Fruit fly (Drosophila melanogaster) whole organism, adult: ENCODE data around the gene Targ2.

Experiments used
- CG11617 ChIP-seq: fragments of 200-800 bp; sonication (Bioruptor generic); optimal IDR thresholded peaks from 2 replicates; lab custom pipeline; 2017; ENCODE audit warnings: mild to moderate bottlenecking, missing biosample characterization, missing genetic modification reagents, missing genetic modification characterization
- CG12768 ChIP-seq: fragments of 200-800 bp; sonication (Bioruptor generic); optimal IDR thresholded peaks from 2 replicates; lab custom pipeline; 2017; ENCODE audit warnings: missing biosample characterization, missing genetic modification characterization, mild to moderate bottlenecking, moderate library complexity, missing genetic modification reagents
- CG14711 ChIP-seq: fragments of 200-800 bp; sonication (Bioruptor generic); optimal IDR thresholded peaks from 2 replicates; lab custom pipeline; 2018; ENCODE audit warnings: missing biosample characterization, mild to moderate bottlenecking, missing genetic modification characterization, moderate library complexity
- CG1620 ChIP-seq: fragments of 200-800 bp; sonication (Bioruptor generic); optimal IDR thresholded peaks from 2 replicates; lab custom pipeline; 2016; ENCODE audit warnings: missing biosample characterization, missing genetic modification characterization
- CG33017 ChIP-seq: fragments of 200-800 bp; sonication (Bioruptor generic); optimal IDR thresholded peaks from 2 replicates; lab custom pipeline; 2018; ENCODE audit warnings: missing biosample characterization, mild to moderate bottlenecking, missing genetic modification characterization, moderate library complexity
- CG5204 ChIP-seq: fragments of 200-800 bp; sonication (Bioruptor generic); optimal IDR thresholded peaks from 2 replicates; lab custom pipeline; 2016; ENCODE audit warnings: missing biosample characterization, missing genetic modification characterization
- CG7045 ChIP-seq: fragments of 200-800 bp; sonication (Bioruptor generic); optimal IDR thresholded peaks from 2 replicates; lab custom pipeline; 2017; ENCODE audit warnings: missing biosample characterization, mild to moderate bottlenecking, missing genetic modification characterization
- CG7101 ChIP-seq: fragments of 200-800 bp; sonication (Bioruptor generic); optimal IDR thresholded peaks from 2 replicates; lab custom pipeline; 2018; ENCODE audit warnings: missing biosample characterization, mild to moderate bottlenecking, missing genetic modification characterization, moderate library complexity
- Clk ChIP-seq: fragments of 200-800 bp; sonication (Bioruptor generic); optimal IDR thresholded peaks from 2 replicates; lab custom pipeline; 2017; ENCODE audit warnings: missing biosample characterization, missing genetic modification characterization
- Crg-1 ChIP-seq: fragments of 200-800 bp; sonication (Bioruptor generic); optimal IDR thresholded peaks from 2 replicates; lab custom pipeline; 2016; ENCODE audit warnings: missing biosample characterization, missing genetic modification characterization
- Hr96 ChIP-seq: fragments of 200-800 bp; sonication (Bioruptor generic); optimal IDR thresholded peaks from 2 replicates; lab custom pipeline; 2016; ENCODE audit warnings: missing biosample characterization, missing genetic modification characterization
- Mnt ChIP-seq: fragments of 200-800 bp; sonication (Bioruptor generic); optimal IDR thresholded peaks from 2 replicates; lab custom pipeline; 2016; ENCODE audit warnings: missing biosample characterization, mild to moderate bottlenecking, missing genetic modification characterization
- bab1 ChIP-seq: fragments of 200-800 bp; sonication (Bioruptor generic); optimal IDR thresholded peaks from 3 replicates; lab custom pipeline; 2019; ENCODE audit warnings: missing biosample characterization, mild to moderate bottlenecking, missing genetic modification characterization, moderate library complexity
- cic ChIP-seq: fragments of 200-800 bp; sonication (Bioruptor generic); optimal IDR thresholded peaks from 2 replicates; lab custom pipeline; 2017; ENCODE audit warnings: missing biosample characterization, mild to moderate bottlenecking, missing genetic modification characterization, moderate library complexity
- cnc ChIP-seq, 2 experiments: fragments of >200 bp; optimal IDR thresholded peaks; 2 replicates each; lab custom pipeline; 2017
- kay ChIP-seq: fragments of 200-800 bp; sonication (Bioruptor generic); peaks from one replicate; lab custom pipeline; 2016; ENCODE audit warnings: missing biosample characterization, missing genetic modification characterization, borderline replicate concordance
- ovo ChIP-seq: fragments of 200-800 bp; sonication (Bioruptor generic); optimal IDR thresholded peaks from 2 replicates; lab custom pipeline; 2016; ENCODE audit warnings: missing biosample characterization, missing genetic modification characterization
- pad ChIP-seq: fragments of 200-800 bp; sonication (Bioruptor generic); optimal IDR thresholded peaks from 3 replicates; lab custom pipeline; 2017; ENCODE audit warnings: missing biosample characterization, missing genetic modification characterization, mild to moderate bottlenecking, moderate library complexity, missing genetic modification reagents
- tj ChIP-seq: fragments of 200-800 bp; sonication (Bioruptor generic); optimal IDR thresholded peaks from 3 replicates; lab custom pipeline; 2017; ENCODE audit warnings: missing biosample characterization, mild to moderate bottlenecking, missing genetic modification characterization, moderate library complexity
- toe ChIP-seq: fragments of 200-800 bp; sonication (Bioruptor generic); optimal IDR thresholded peaks from 2 replicates; lab custom pipeline; 2016; ENCODE audit warnings: missing biosample characterization, missing genetic modification characterization

Targ2 gene

DNA sequence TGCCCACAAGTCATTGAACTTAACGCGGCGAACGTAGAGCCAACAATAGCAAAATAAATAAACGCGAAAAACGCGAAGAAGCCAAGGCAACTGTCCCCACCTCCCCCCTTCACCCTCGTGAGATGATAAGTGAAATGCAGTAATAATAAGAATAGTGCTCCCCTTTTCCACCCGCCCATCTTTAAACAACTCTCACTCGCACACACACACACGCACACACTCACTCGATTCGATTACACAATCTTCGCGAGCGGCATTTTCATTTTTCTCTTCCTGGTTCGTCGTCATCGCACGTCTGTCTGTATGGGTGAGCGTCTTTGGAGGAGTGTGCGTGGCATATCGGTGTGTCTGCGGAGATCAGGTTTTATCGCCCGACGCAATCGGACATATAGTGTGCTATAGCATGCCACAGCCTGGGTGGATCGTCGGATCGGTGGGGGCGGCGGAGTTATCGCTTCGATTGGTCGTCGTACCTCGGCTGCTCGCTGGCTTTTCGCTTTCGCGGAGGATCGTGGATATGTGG, 21.7 kb upstream of the Targ2 start:
- peak; percentile 58 for TF ChIP-seq cic
- TF ChIP-seq Crg-1 = no peak

DNA sequence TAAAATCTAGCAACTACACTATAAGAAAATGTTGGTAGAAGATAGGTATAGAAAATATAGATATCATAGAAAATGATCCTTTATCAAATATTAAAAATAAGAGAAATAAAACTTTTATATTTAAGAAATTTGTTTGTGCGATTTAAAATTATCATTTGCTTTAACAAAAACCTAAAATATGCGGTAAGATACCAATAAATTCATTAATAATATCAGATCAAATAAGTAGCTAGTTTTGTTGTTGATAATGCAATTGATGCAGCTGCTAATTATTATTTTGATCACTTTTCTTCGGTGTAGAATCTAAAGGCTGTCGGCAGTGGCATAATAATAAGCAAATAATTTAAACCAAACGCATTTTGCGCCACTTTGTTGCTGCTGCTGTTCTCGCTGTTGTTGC, 21.2 kb upstream of the Targ2 start:
- peak; percentile 7 for TF ChIP-seq CG33017 (tag; lab: Kevin White, UChicago)
- peak; percentile 4 for TF ChIP-seq CG7045 (GFP tag; lab: Kevin White, UChicago)
- TF ChIP-seq Crg-1 = no peak
- TF ChIP-seq CG7101 = no peak
- TF ChIP-seq tj = peak; percentile 5
- peak; percentile 13 for TF ChIP-seq CG11617 (GFP tag; lab: Kevin White, UChicago)

DNA sequence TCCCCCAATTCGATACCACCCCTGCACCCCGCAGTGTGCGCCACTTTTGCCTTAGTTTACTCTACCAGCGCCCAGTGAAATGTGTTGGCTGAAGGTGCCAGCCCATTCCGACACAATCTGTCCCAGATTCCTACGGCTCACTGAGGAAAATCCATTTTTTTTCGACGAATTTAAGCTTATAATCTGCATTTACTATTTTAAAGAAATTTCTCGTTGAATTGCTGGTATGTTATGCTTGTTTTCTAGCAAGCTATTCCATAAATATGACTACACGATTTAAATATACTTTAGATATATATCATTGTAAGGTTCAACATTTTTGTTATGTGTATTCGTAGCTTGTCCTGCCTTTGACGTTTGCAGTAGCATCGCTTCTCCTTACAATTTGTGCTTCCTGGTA, 20.2 kb upstream of the Targ2 start:
- TF ChIP-seq Mnt (GFP tag; lab: Kevin White, UChicago) (no peak), ovo (GFP tag; lab: Kevin White, UChicago) (no peak), bab1 (no peak), toe (GFP tag; lab: Kevin White, UChicago) (no peak), CG14711 (no peak), CG33017 (tag; lab: Kevin White, UChicago) (no peak), cic (no peak), pad (no peak), CG1620 (GFP tag; lab: Kevin White, UChicago) (no peak), Crg-1 (no peak), Hr96 (no peak), CG11617 (GFP tag; lab: Kevin White, UChicago) (no peak), CG7045 (GFP tag; lab: Kevin White, UChicago) (no peak), CG12768 (GFP tag; lab: Kevin White, UChicago) (no peak), tj (no peak), Clk (no peak)

DNA sequence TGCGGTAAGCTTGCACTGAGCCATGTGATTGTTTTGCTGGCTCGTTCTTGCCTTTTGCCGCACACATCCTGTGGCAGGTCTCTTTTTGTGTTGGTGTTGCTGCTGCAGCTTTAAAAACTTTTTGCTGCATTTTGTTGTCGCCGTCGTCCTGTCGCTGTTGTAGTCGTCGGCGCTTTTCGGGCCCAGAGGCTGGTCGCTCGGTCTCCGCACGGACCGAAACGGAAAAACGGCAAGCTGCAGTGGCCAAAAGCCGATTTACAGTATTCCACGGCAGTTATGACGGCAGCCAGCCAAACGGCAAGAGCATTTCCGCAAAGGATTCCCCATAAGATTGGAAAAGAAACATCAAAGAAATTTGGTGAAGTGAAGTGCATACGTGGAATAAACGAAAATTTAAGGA, 17.1 kb upstream of the Targ2 start, which contains the start of gene CG43219:
TSS of gene CG43219 (plus strand) at position 301 of the 400 bp plus-strand sequence.
- no peak for TF ChIP-seq tj
- no peak for TF ChIP-seq CG33017 (tag; lab: Kevin White, UChicago)
- no peak for TF ChIP-seq CG7045 (GFP tag; lab: Kevin White, UChicago)
- no peak for TF ChIP-seq toe (GFP tag; lab: Kevin White, UChicago)
- no peak for TF ChIP-seq Clk
- TF ChIP-seq CG11617 (GFP tag; lab: Kevin White, UChicago) = no peak
- no peak for TF ChIP-seq cnc (optimal IDR thresholded peaks at IDR 0.05; lab: Kevin White, UChicago)
- TF ChIP-seq Mnt (GFP tag; lab: Kevin White, UChicago) = no peak
- TF ChIP-seq Hr96 = no peak
- TF ChIP-seq bab1 = no peak
- no peak for TF ChIP-seq CG7101
- no peak for TF ChIP-seq CG14711
- TF ChIP-seq CG12768 (GFP tag; lab: Kevin White, UChicago) = no peak
- no peak for TF ChIP-seq ovo (GFP tag; lab: Kevin White, UChicago)
- no peak for TF ChIP-seq kay (GFP tag; lab: Kevin White, UChicago)
- TF ChIP-seq pad = no peak
- no peak for TF ChIP-seq CG5204 (GFP tag; lab: Kevin White, UChicago)
- TF ChIP-seq Crg-1 = no peak
- TF ChIP-seq cic = no peak
- no peak for TF ChIP-seq CG1620 (GFP tag; lab: Kevin White, UChicago)

DNA sequence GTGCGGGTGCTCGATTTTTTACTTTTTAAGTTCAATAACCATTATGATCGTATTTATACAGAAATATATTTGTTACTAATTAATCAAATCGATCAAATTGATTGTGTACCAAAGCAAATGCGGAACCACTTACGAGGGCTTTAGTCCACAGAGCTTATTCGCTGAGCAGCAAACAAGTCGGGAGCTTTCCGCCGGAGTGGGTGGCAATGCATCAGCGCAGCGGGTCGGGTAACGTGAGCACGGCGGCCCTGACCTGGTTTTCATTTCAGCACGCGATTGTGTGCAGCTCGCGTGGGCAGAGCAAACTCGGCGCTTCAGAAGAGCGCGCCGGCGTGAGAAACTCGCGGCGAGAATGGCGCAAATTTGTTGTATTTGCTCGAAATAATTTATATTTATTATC, 16.1 kb upstream of the Targ2 start:
- TF ChIP-seq cnc (optimal IDR thresholded peaks at IDR 0.05; lab: Kevin White, UChicago) = no peak
- peak; percentile 0 for TF ChIP-seq cic

DNA sequence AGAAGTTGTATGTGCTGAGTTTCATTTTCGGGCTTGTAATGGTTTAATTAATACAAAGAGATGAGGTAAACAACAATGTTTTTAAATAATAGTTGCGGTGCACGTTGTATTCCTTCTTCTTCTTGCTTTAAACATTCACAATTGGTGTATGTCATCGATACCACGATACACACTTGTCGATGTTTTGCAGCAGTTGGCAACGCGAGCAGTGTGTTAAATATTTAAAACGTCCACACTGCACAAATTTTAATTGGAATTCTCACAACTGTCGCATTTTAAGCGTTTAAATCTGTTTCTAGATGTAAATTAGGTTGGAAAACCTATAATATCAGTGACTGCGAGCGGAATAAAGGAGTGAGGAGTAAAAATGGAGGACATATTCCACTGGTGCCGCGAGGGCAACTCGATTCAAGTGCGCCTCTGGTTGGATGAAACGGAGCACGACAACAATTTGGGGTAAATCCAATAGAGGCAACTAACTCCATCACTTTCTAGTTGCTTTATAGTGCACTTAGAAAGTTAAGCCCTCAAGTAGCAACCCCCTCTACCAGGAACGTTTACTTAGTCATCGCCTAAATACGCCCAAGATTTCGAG, 13.8 kb upstream of the Targ2 start, which contains the start of the genes Trmt112 and Ilk:
TSS of gene Trmt112 (minus strand) at position 143 of the 595 bp plus-strand sequence.
TSS of gene Ilk (plus strand) at position 205 of the 595 bp plus-strand sequence.
- TF ChIP-seq CG12768 (GFP tag; lab: Kevin White, UChicago) = no peak
- TF ChIP-seq Mnt (GFP tag; lab: Kevin White, UChicago) = peak; percentile 88
- peak; percentile 5 for TF ChIP-seq CG1620 (GFP tag; lab: Kevin White, UChicago)
- no peak for TF ChIP-seq cnc (optimal IDR thresholded peaks at IDR 0.05; lab: Kevin White, UChicago)
- peak; percentile 1 for TF ChIP-seq tj
- no peak for TF ChIP-seq CG33017 (tag; lab: Kevin White, UChicago)
- peak; percentile 39 for TF ChIP-seq bab1
- no peak for TF ChIP-seq CG5204 (GFP tag; lab: Kevin White, UChicago)

DNA sequence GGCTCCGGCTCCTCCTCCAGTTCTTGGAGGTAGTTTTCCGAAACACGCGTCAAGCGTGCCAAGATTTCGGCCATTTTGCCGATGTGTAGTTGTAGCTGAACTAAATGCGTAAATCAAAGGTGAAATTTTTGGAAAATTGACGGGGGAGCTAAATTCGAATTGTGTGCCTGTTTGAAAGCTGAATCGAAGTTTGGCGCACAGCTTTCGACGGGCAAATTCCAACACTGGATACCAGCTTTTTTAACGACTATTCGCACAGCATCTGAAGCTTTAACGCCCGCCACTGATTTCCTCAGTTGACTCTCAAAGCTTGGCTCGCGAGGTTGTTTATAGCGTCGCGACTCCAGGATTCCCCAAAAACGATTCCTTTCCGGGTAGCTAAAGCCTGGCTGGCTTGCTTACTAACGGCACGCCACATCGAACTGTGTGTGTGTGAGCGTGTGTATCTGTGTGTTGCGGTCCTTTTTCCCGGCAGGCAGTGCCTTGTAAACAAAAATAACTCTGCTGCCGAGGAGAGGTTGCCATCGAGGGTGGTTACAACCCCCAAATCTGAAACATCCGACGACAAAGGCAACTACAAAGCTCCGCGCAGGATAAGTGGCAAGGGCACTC, 7.0 kb upstream of the Targ2 start, which contains the start of the genes CG10510 and CG10508:
TSS of gene CG10510 (minus strand) at position 164 of the 612 bp plus-strand sequence.
TSS of gene CG10508 (plus strand) at position 295 of the 612 bp plus-strand sequence.
- TF ChIP-seq ovo (GFP tag; lab: Kevin White, UChicago) (no peak), CG12768 (GFP tag; lab: Kevin White, UChicago) (no peak), bab1 (no peak), CG14711 (no peak), tj (no peak), CG1620 (GFP tag; lab: Kevin White, UChicago) (no peak), CG7045 (GFP tag; lab: Kevin White, UChicago) (no peak), CG7101 (no peak), CG33017 (tag; lab: Kevin White, UChicago) (no peak), kay (GFP tag; lab: Kevin White, UChicago) (no peak), CG5204 (GFP tag; lab: Kevin White, UChicago) (no peak), toe (GFP tag; lab: Kevin White, UChicago) (no peak)
